Worm (Caenorhabditis elegans) whole organism, late embryonic: ENCODE data around the gene C17H12.5.

Experiments
- ahr-1 ChIP-seq: sonication (generic microtip); optimal IDR thresholded peaks from 2 replicates; lab custom pipeline; 2016; ENCODE audit warnings: missing genetic modification characterization, missing compliant biosample characterization
- ceh-2 ChIP-seq: sonication (generic microtip); optimal IDR thresholded peaks from 2 replicates; lab custom pipeline; 2016; ENCODE audit warnings: missing genotype, missing genetic modification characterization, missing compliant biosample characterization
- ceh-31 ChIP-seq: sonication (generic microtip); optimal IDR thresholded peaks from 2 replicates; lab custom pipeline; 2016; ENCODE audit warnings: missing genetic modification characterization, missing compliant biosample characterization
- ceh-48 ChIP-seq: sonication (generic microtip); optimal IDR thresholded peaks from 2 replicates; lab custom pipeline; 2016; ENCODE audit warnings: missing genetic modification characterization, inconsistent platforms, missing compliant biosample characterization
- dve-1 ChIP-seq: sonication (generic microtip); optimal IDR thresholded peaks from 2 replicates; lab custom pipeline; 2017; ENCODE audit warnings: antibody characterized with exemption, mild to moderate bottlenecking, missing genetic modification characterization, missing compliant biosample characterization
- pax-1 ChIP-seq: fragments of 150-350 bp; optimal IDR thresholded peaks from 2 replicates; lab custom pipeline; 2014; ENCODE audit warnings: missing biosample characterization, missing genetic modification characterization
- pha-2 ChIP-seq: sonication (generic microtip); optimal IDR thresholded peaks from 2 replicates; lab custom pipeline; 2017; ENCODE audit warnings: mild to moderate bottlenecking, missing genetic modification characterization, missing compliant biosample characterization
- sdc-2 ChIP-seq: sonication (generic microtip); optimal IDR thresholded peaks from 2 replicates; lab custom pipeline; 2016; ENCODE audit warnings: missing genotype, missing genetic modification characterization, missing compliant biosample characterization
- unc-86 ChIP-seq: sonication (generic microtip); optimal IDR thresholded peaks from 2 replicates; lab custom pipeline; 2016; ENCODE audit warnings: missing genetic modification characterization, missing compliant biosample characterization

The C17H12.5 gene

ce11 chrIV:6767240-6767639, 50.2 kb downstream of the C17H12.5 start (continued):
- TF ChIP-seq unc-86 = no peak
- TF ChIP-seq ceh-2 (tag; lab: Kevin White, UChicago) = no peak
- TF ChIP-seq ceh-48 (tag; lab: Kevin White, UChicago) = peak; percentile 53
- TF ChIP-seq dve-1 (tag; lab: Kevin White, UChicago) = no peak
- no peak for TF ChIP-seq pha-2 (tag; lab: Kevin White, UChicago)
- no peak for TF ChIP-seq ahr-1 (tag; lab: Kevin White, UChicago)
- TF ChIP-seq pax-1 (tag; lab: Kevin White, UChicago) = peak; percentile 91
- TF ChIP-seq sdc-2 (tag; lab: Kevin White, UChicago) = no peak
- peak; percentile 54 for TF ChIP-seq ceh-31 (tag; lab: Kevin White, UChicago)
- TF ChIP-seq, all 69 proteins: peak for 7
